Worm (Caenorhabditis elegans) whole organism, L4/young adult: Measurements from ENCODE around the gene Y54G2A.11.

ENCODE experiments used
- W03F9.2 ChIP-seq: fragments of 150-350 bp; optimal IDR thresholded peaks from 2 replicates; lab custom pipeline; 2014; ENCODE audit warnings: missing biosample characterization, missing genetic modification characterization
- dao-5 ChIP-seq: sonication (generic microtip); optimal IDR thresholded peaks from 2 replicates; lab custom pipeline; 2016; ENCODE audit warnings: missing genotype, missing genetic modification characterization, moderate library complexity, missing compliant biosample characterization
- him-1 ChIP-seq: sonication (generic microtip); optimal IDR thresholded peaks from 2 replicates; lab custom pipeline; 2016; ENCODE audit warnings: missing genotype, missing genetic modification reagents, missing genetic modification characterization, missing compliant biosample characterization

ce11 chrIV:2785057-2785456, 13.5 kb upstream of the Y54G2A.11 start:
- TF ChIP-seq him-1 (tag; lab: Kevin White, UChicago) (no peak), W03F9.2 (tag; lab: Kevin White, UChicago) (no peak), dao-5 (no peak)
